Worm (Caenorhabditis elegans) whole organism, early embryonic: ENCODE measurements around the gene clec-166.

Source experiments
- pes-1 ChIP-seq: fragments of 200-800 bp; sonication (Bioruptor generic); IDR thresholded peaks from 2 replicates; pipeline ENCODE4 v1.3.6; 2022; ENCODE audit warnings: missing genetic modification reagents, missing genetic modification characterization, missing compliant biosample characterization
- tbx-11 ChIP-seq: fragments of 200-800 bp; sonication (Bioruptor generic); IDR thresholded peaks from 2 replicates; pipeline ENCODE4 v1.3.6; 2022; ENCODE audit warnings: missing genetic modification characterization, missing compliant biosample characterization

ce11 chrIV:1261024-1261423, 9.9 kb upstream of the clec-166 start, which contains the start of gene clec-169:
- TF ChIP-seq pes-1 (GFP tag; lab: Robert Waterston, UW) = no peak
- TF ChIP-seq tbx-11 = no peak
